Worm (Caenorhabditis elegans) whole organism, dauer: Measurements from ENCODE around the gene srg-17.

Experiments used
- unc-62 ChIP-seq: sonication (generic microtip); optimal IDR thresholded peaks from 2 replicates; lab custom pipeline; 2017; ENCODE audit warnings: missing biosample characterization, missing genetic modification reagents, missing genetic modification characterization

Gene srg-17

ce11 chrII:12499969-12500368 is 26.5 kb downstream of the srg-17 start:
- TF ChIP-seq unc-62 (GFP tag; lab: Kevin White, UChicago): no peak

ce11 chrII:12502784-12503183 is 29.3 kb downstream of the srg-17 start, which contains the start of gene ador-1:
Gene ador-1, minus strand, starts transcription at chrII:12502884.
- no peak for TF ChIP-seq unc-62 (GFP tag; lab: Kevin White, UChicago)

DNA sequence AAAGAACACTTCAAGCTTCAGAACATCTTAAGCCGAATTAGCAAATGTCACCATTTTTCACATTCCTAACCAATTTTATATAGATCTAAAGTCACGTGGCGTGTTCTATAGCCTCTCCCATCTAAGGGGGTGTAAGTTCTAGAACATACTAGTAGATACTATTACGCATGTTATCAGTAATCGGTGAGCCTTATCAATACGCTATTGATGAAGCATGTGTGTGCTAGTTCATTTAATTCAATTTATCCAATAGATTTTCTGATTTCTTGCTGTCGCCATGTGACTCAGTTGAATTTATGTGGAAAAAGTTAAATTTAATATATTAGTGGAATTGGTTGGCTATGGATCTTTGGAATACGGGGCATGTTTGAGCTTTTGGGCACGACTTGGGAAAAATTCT is 33.0 kb downstream of the srg-17 start:
- no peak for TF ChIP-seq unc-62 (GFP tag; lab: Kevin White, UChicago)

DNA sequence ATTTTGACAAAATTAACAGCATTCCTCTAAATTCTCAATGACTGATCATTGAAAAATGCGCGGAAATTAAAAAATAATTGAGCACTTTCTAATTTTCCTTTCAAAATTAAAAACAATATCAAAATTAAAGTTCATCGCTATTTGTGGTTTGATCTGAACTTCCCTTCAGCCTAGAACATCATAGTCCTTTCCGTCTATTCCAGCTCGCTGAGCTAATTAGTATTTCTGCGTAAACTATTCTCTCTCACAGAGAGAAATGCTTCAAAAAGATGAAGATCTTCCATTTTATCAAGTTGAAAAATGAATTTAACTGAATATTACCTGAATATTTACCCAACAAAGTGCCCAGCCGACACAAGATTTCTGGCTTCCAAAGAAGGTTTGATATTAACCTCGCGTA is 33.5 kb downstream of the srg-17 start, which contains the start of gene srh-68:
TSS of gene srh-68 (plus strand) at position 301 of the 400 bp plus-strand sequence.
- no peak for TF ChIP-seq unc-62 (GFP tag; lab: Kevin White, UChicago)

- no peak for TF ChIP-seq unc-62 (GFP tag; lab: Kevin White, UChicago)
These were observed 35.1 kb downstream of the srg-17 start, which contains the start of gene srh-67 for ce11 chrII:12508650-12509049. Gene srh-67, plus strand, starts transcription at chrII:12508950.

DNA sequence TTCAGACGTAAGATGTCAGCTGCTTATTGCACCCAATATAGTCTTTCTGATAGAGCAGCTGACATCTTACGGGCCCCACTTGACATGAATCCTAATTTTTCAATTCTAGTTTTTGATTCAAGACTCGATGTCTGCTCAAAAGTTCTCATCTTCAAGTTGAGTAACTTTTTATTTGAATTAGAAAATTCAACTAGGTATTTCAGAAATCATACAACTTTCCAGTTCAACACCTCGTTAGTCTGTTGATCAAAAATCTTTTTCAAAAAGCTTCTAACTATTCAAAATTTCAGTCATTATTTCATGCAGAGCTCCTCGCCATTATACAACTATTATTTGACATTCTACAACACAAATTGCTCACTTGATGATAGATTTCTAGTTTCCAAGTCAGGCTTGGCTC is 38.4 kb downstream of the srg-17 start, which contains the start of gene srh-73:
TSS of gene srh-73 (plus strand) at position 301 of the 400 bp plus-strand sequence.
- TF ChIP-seq unc-62 (GFP tag; lab: Kevin White, UChicago): no peak

DNA sequence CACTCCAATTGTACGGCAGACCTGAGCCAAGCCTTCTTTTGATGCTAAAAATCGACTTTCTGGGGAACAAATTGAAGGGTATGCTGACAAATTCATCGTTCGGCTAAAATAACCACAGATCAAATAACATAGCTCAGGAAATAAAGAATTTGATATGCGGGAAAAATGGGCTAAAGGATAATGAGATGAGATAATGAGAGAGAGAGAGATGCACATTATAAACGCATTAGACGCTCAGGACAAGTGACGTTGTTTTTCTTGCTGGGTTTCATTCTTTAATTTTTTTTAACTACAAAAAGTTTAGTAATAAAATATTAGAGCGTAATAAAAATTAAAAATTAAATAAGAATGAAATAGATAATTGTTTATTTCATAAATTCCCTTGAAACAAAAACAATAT is 41.1 kb downstream of the srg-17 start, which contains the start of gene srh-69:
TSS of gene srh-69 (minus strand) at position 101 of the 400 bp plus-strand sequence.
- TF ChIP-seq unc-62 (GFP tag; lab: Kevin White, UChicago): no peak

- TF ChIP-seq unc-62 (GFP tag; lab: Kevin White, UChicago): no peak
These were observed 42.8 kb downstream of the srg-17 start, which contains the start of gene srh-61 for ce11 chrII:12516313-12516712. Gene srh-61, minus strand, starts transcription at chrII:12516413.

- TF ChIP-seq unc-62 (GFP tag; lab: Kevin White, UChicago): no peak
These were observed 44.5 kb downstream of the srg-17 start for ce11 chrII:12518008-12518407.

DNA sequence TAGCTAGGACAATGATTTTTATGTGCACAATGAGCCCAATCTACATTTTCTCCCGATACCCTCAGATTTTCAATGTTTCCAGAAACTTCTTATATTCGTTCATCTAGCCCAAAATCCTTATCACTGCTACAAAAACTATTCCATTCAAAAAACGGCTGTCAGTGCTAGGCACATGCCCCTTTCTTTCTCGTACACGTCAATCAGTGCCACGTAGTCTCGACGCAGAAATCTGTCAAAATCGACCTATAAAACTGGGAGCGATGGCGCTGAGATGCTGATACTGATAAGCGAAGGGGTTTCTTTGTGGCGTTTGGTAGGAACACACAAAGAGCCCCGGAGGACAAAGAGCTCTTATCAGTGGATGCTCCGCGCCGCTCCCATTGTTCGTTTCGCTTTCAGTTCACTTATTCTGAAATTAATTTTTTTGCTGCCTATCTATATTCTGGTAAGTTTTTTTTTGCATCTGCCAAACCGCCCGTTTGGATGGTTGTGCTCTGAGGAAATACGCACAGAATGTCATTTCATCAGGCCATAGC is 45.4 kb downstream of the srg-17 start, which contains the start of gene srh-70:
TSS of gene srh-70 (minus strand) at position 51 of the 536 bp plus-strand sequence.
- no peak for TF ChIP-seq unc-62 (GFP tag; lab: Kevin White, UChicago)

- TF ChIP-seq unc-62 (GFP tag; lab: Kevin White, UChicago): no peak
These were observed 46.1 kb downstream of the srg-17 start, which contains the start of gene ceh-99 for ce11 chrII:12519616-12520015. Gene ceh-99, plus strand, starts transcription at chrII:12519981.
